Fruit fly (Drosophila melanogaster) whole organism, embryonic: Measurements from ENCODE around the gene CG5966.
A peak's percentile ranks its signal among the peaks of the same experiment; 100 is the strongest.

ENCODE experiments used
- BtbVII ChIP-seq: fragments of 200-800 bp; sonication (Bioruptor generic); optimal IDR thresholded peaks from 3 replicates; lab custom pipeline; 2017; ENCODE audit warnings: missing biosample characterization, mild to moderate bottlenecking, missing genetic modification characterization
- CG10267 ChIP-seq: fragments of 200-800 bp; sonication (Bioruptor generic); optimal IDR thresholded peaks from 2 replicates; lab custom pipeline; 2018; ENCODE audit warnings: missing biosample characterization, mild to moderate bottlenecking, missing genetic modification characterization, moderate library complexity
- CG10274 ChIP-seq: fragments of 200-800 bp; sonication (Bioruptor generic); optimal IDR thresholded peaks from 3 replicates; lab custom pipeline; 2017; ENCODE audit warnings: missing biosample characterization, mild to moderate bottlenecking, missing genetic modification characterization
- CG11723 ChIP-seq: fragments of 200-800 bp; sonication (Bioruptor generic); optimal IDR thresholded peaks from 2 replicates; lab custom pipeline; 2017; ENCODE audit warnings: missing biosample characterization, mild to moderate bottlenecking, missing genetic modification characterization
- CG13424 ChIP-seq: fragments of 200-800 bp; sonication (Bioruptor generic); optimal IDR thresholded peaks from 2 replicates; lab custom pipeline; 2019; ENCODE audit warnings: missing biosample characterization, mild to moderate bottlenecking, missing genetic modification characterization, moderate library complexity
- CG13624 ChIP-seq: fragments of 200-800 bp; sonication (Bioruptor generic); optimal IDR thresholded peaks from 2 replicates; lab custom pipeline; 2016; ENCODE audit warnings: missing biosample characterization, missing genetic modification characterization
- CG16815 ChIP-seq: fragments of 200-800 bp; sonication (Bioruptor generic); optimal IDR thresholded peaks from 3 replicates; lab custom pipeline; 2017; ENCODE audit warnings: missing biosample characterization, mild to moderate bottlenecking, missing genetic modification characterization
- CG16863 ChIP-seq: fragments of 200-800 bp; sonication (Bioruptor generic); optimal IDR thresholded peaks from 3 replicates; lab custom pipeline; 2016; ENCODE audit warnings: missing biosample characterization, missing genetic modification characterization
- CG18764 ChIP-seq: fragments of 200-800 bp; sonication (Bioruptor generic); optimal IDR thresholded peaks from 3 replicates; lab custom pipeline; 2016; ENCODE audit warnings: missing biosample characterization, missing genetic modification characterization
- CG2712 ChIP-seq: fragments of 200-800 bp; optimal IDR thresholded peaks from 3 replicates; lab custom pipeline; 2019; ENCODE audit warnings: missing biosample characterization, mild to moderate bottlenecking, missing genetic modification characterization, moderate library complexity
- CG2875 ChIP-seq: fragments of 200-800 bp; sonication (Bioruptor generic); optimal IDR thresholded peaks from 2 replicates; lab custom pipeline; 2017; ENCODE audit warnings: missing biosample characterization, mild to moderate bottlenecking, missing genetic modification characterization, missing genetic modification reagents
- CG30403 ChIP-seq: fragments of 200-800 bp; sonication (Bioruptor generic); optimal IDR thresholded peaks from 3 replicates; lab custom pipeline; 2016; ENCODE audit warnings: missing biosample characterization, missing genetic modification characterization
- CG31365 ChIP-seq: fragments of 200-800 bp; sonication (Bioruptor generic); optimal IDR thresholded peaks from 2 replicates; lab custom pipeline; 2018; ENCODE audit warnings: missing biosample characterization, mild to moderate bottlenecking, missing genetic modification characterization
- CG4854 ChIP-seq: fragments of 200-800 bp; sonication (Bioruptor generic); optimal IDR thresholded peaks from 2 replicates; lab custom pipeline; 2016; ENCODE audit warnings: missing biosample characterization, missing genetic modification characterization, inconsistent platforms
- CG7357 ChIP-seq: fragments of 200-800 bp; sonication (Bioruptor generic); IDR thresholded peaks from 3 replicates; pipeline ENCODE4 v1.3.6; 2022; ENCODE audit warnings: missing biosample characterization, missing genetic modification characterization
- CG7372 ChIP-seq: fragments of 200-800 bp; sonication (Bioruptor generic); IDR thresholded peaks from 2 replicates; pipeline ENCODE4 v1.3.6; 2022; ENCODE audit warnings: missing biosample characterization, missing genetic modification characterization
- CG7745 ChIP-seq: fragments of 200-800 bp; sonication (Bioruptor generic); optimal IDR thresholded peaks from 2 replicates; lab custom pipeline; 2018; ENCODE audit warnings: missing biosample characterization, mild to moderate bottlenecking, missing genetic modification characterization, moderate library complexity
- CG8089 ChIP-seq: fragments of 200-800 bp; sonication (Bioruptor generic); optimal IDR thresholded peaks from 3 replicates; lab custom pipeline; 2016; ENCODE audit warnings: missing biosample characterization, missing genetic modification characterization
- CG9727 ChIP-seq: fragments of 200-800 bp; sonication (Bioruptor generic); optimal IDR thresholded peaks from 3 replicates; lab custom pipeline; 2017; ENCODE audit warnings: missing biosample characterization, mild to moderate bottlenecking, missing genetic modification characterization
- CG9876 ChIP-seq: fragments of 200-800 bp; sonication (Bioruptor generic); optimal IDR thresholded peaks from 2 replicates; lab custom pipeline; 2016; ENCODE audit warnings: missing biosample characterization, missing genetic modification characterization
- ERR ChIP-seq: fragments of 200-800 bp; sonication (Bioruptor generic); optimal IDR thresholded peaks from 2 replicates; lab custom pipeline; 2016; ENCODE audit warnings: missing biosample characterization, missing genetic modification characterization
- Hr39 ChIP-seq: fragments of >200 bp; optimal IDR thresholded peaks from 2 replicates; lab custom pipeline; 2017
- Hr51 ChIP-seq, 2 experiments: fragments of 200-800 bp; sonication (Bioruptor generic); optimal IDR thresholded peaks; 2 replicates in 1 of 2; 3 replicates in 1 of 2; lab custom pipeline; 2016 to 2018; ENCODE audit warnings: missing biosample characterization in 2 of 2, missing genetic modification characterization in 2 of 2, mild to moderate bottlenecking in 1 of 2, moderate library complexity in 1 of 2
- Mrtf ChIP-seq: fragments of 200-800 bp; sonication (Bioruptor generic); IDR thresholded peaks from 3 replicates; pipeline ENCODE4 v1.3.6; 2022; ENCODE audit warnings: missing biosample characterization, missing genetic modification characterization
- Ravus ChIP-seq: fragments of 200-800 bp; sonication (Bioruptor generic); IDR thresholded peaks from 2 replicates; pipeline ENCODE4 v1.3.6; 2022; ENCODE audit warnings: missing biosample characterization, missing genetic modification characterization
- Scr ChIP-seq: fragments of 200-800 bp; sonication (Bioruptor generic); IDR thresholded peaks from 2 replicates; pipeline ENCODE4 v1.3.6; 2022; ENCODE audit warnings: missing biosample characterization, missing genetic modification characterization; ENCODE audit not compliant: partially characterized antibody
- Sox100B ChIP-seq: fragments of 200-800 bp; sonication (Bioruptor generic); optimal IDR thresholded peaks from 3 replicates; lab custom pipeline; 2018; ENCODE audit warnings: missing biosample characterization, mild to moderate bottlenecking, missing genetic modification characterization
- ara ChIP-seq: fragments of 200-800 bp; sonication (Bioruptor generic); IDR thresholded peaks from 2 replicates; pipeline ENCODE4 v1.3.6; 2022; ENCODE audit warnings: missing biosample characterization, missing genetic modification characterization
- caup ChIP-seq: fragments of 200-800 bp; sonication (Bioruptor generic); optimal IDR thresholded peaks from 3 replicates; lab custom pipeline; 2017; ENCODE audit warnings: missing biosample characterization, mild to moderate bottlenecking, missing genetic modification characterization, moderate library complexity; ENCODE audit not compliant: severe bottlenecking
- chinmo ChIP-seq: fragments of 200-800 bp; sonication (Bioruptor generic); IDR thresholded peaks from 4 replicates; pipeline ENCODE4 v1.3.6; 2022; ENCODE audit warnings: missing biosample characterization, missing genetic modification characterization; ENCODE audit not compliant: partially characterized antibody
- corto ChIP-seq: fragments of 200-800 bp; sonication (Bioruptor generic); optimal IDR thresholded peaks from 2 replicates; lab custom pipeline; 2016; ENCODE audit warnings: missing biosample characterization, mild to moderate bottlenecking, missing genetic modification characterization, moderate library complexity
- dimm ChIP-seq: fragments of 200-800 bp; sonication (Bioruptor generic); IDR thresholded peaks from 2 replicates; pipeline ENCODE4 v1.3.6; 2022; ENCODE audit warnings: missing biosample characterization, missing genetic modification characterization
- dysf ChIP-seq: fragments of 200-800 bp; sonication (Bioruptor generic); IDR thresholded peaks from 3 replicates; pipeline ENCODE4 v1.3.6; 2022; ENCODE audit warnings: missing biosample characterization, missing genetic modification characterization
- emc ChIP-seq: fragments of 200-800 bp; sonication (Bioruptor generic); optimal IDR thresholded peaks from 2 replicates; lab custom pipeline; 2016; ENCODE audit warnings: missing biosample characterization, missing genetic modification characterization
- gcm ChIP-seq: fragments of 200-800 bp; sonication (Bioruptor generic); optimal IDR thresholded peaks from 2 replicates; lab custom pipeline; 2019; ENCODE audit warnings: missing biosample characterization, mild to moderate bottlenecking, missing genetic modification characterization, moderate library complexity
- gt ChIP-seq: fragments of 200-800 bp; sonication (Bioruptor generic); IDR thresholded peaks from 2 replicates; pipeline ENCODE4 v1.3.6; 2022; ENCODE audit warnings: missing biosample characterization, missing genetic modification characterization
- hkb ChIP-seq, 2 experiments: fragments of 200-800 bp in 1 of 2; fragments of >200 bp in 1 of 2; sonication (Bioruptor generic) in 1 of 2; IDR thresholded peaks in 1 of 2; optimal IDR thresholded peaks in 1 of 2; 2 replicates each; pipeline versions ENCODE4 v1.3.6 to Lab custom; 2017 to 2022; ENCODE audit warnings: missing biosample characterization in 1 of 2, missing genetic modification characterization in 1 of 2
- jigr1 ChIP-seq: fragments of 200-800 bp; sonication (Bioruptor generic); IDR thresholded peaks from 3 replicates; pipeline ENCODE4 v1.3.6; 2022; ENCODE audit warnings: missing biosample characterization, missing genetic modification characterization
- kay ChIP-seq: fragments of 200-800 bp; sonication (Bioruptor generic); optimal IDR thresholded peaks from 2 replicates; lab custom pipeline; 2016; ENCODE audit warnings: missing biosample characterization, missing genetic modification characterization
- luna ChIP-seq: fragments of 200-800 bp; sonication (Bioruptor generic); optimal IDR thresholded peaks from 2 replicates; lab custom pipeline; 2016; ENCODE audit warnings: missing biosample characterization, missing genetic modification characterization
- pho ChIP-seq: fragments of 200-800 bp; sonication (Bioruptor generic); optimal IDR thresholded peaks from 2 replicates; lab custom pipeline; 2016; ENCODE audit warnings: missing biosample characterization, missing genetic modification characterization
- pzg ChIP-seq: fragments of 200-800 bp; sonication (Bioruptor generic); optimal IDR thresholded peaks from 3 replicates; lab custom pipeline; 2018; ENCODE audit warnings: missing biosample characterization, mild to moderate bottlenecking, missing genetic modification characterization, moderate library complexity
- ro ChIP-seq: fragments of 200-800 bp; sonication (Bioruptor generic); IDR thresholded peaks from 2 replicates; pipeline ENCODE4 v1.3.6; 2022; ENCODE audit warnings: missing biosample characterization, missing genetic modification characterization
- seq ChIP-seq: fragments of 200-800 bp; sonication (Bioruptor generic); IDR thresholded peaks from 2 replicates; pipeline ENCODE4 v1.3.6; 2022; ENCODE audit warnings: missing biosample characterization, missing genetic modification characterization
- sim ChIP-seq: fragments of 200-800 bp; sonication (Bioruptor generic); IDR thresholded peaks from 2 replicates; pipeline ENCODE4 v1.3.6; 2022; ENCODE audit warnings: missing biosample characterization, missing genetic modification characterization
- so ChIP-seq: fragments of 200-800 bp; sonication (Bioruptor generic); IDR thresholded peaks from 3 replicates; pipeline ENCODE4 v1.3.6; 2022; ENCODE audit warnings: missing biosample characterization, missing genetic modification characterization
- trh ChIP-seq: fragments of 200-800 bp; sonication (Bioruptor generic); optimal IDR thresholded peaks from 2 replicates; lab custom pipeline; 2016; ENCODE audit warnings: missing biosample characterization, missing genetic modification characterization
- tup ChIP-seq: fragments of 200-800 bp; sonication (Bioruptor generic); optimal IDR thresholded peaks from 2 replicates; lab custom pipeline; 2016; ENCODE audit warnings: missing biosample characterization, mild to moderate bottlenecking, missing genetic modification characterization, moderate library complexity
- unpg ChIP-seq: fragments of 200-800 bp; sonication (Bioruptor generic); optimal IDR thresholded peaks from 3 replicates; lab custom pipeline; 2018; ENCODE audit warnings: missing biosample characterization, mild to moderate bottlenecking, missing genetic modification characterization, moderate library complexity

CG5966 gene

dm6 chrX:5969860-5970665 is 18.5 kb upstream of the CG5966 start (continued):
- TF ChIP-seq tup: no peak
- TF ChIP-seq CG4854 (GFP tag; lab: Kevin White, UChicago): no peak
- peak; percentile 45 for TF ChIP-seq unpg
- no peak for TF ChIP-seq CG10274
- peak; percentile 14 for TF ChIP-seq CG10267 (tag; lab: Kevin White, UChicago)
- no peak for TF ChIP-seq BtbVII (GFP tag; lab: Kevin White, UChicago)
- TF ChIP-seq pho (GFP tag; lab: Kevin White, UChicago): peak; percentile 41
- no peak for TF ChIP-seq Scr (GFP tag; lab: Robert Waterston, UW)
- TF ChIP-seq hkb (optimal IDR thresholded peaks at IDR 0.05; lab: Kevin White, UChicago): no peak
- TF ChIP-seq hkb (GFP tag; IDR thresholded peaks at IDR 0.05; lab: Robert Waterston, UW): no peak; the same call in 1 of the 2 replicates
- no peak for TF ChIP-seq emc (GFP tag; lab: Kevin White, UChicago)
- TF ChIP-seq gt (GFP tag; lab: Robert Waterston, UW): no peak
- peak; percentile 12; the same call in 1 of the 3 replicates for TF ChIP-seq CG7357 (GFP tag; lab: Robert Waterston, UW)
- TF ChIP-seq luna: no peak
- TF ChIP-seq Hr39: no peak
- TF ChIP-seq Mrtf (GFP tag; lab: Robert Waterston, UW): 0 out of 3 replicates have a peak, but pooled peaks have one; percentile 4
- peak; percentile 6 for TF ChIP-seq caup (GFP tag; lab: Kevin White, UChicago)
- no peak for TF ChIP-seq Ravus (GFP tag; lab: Robert Waterston, UW)
- TF ChIP-seq CG16863 (GFP tag; lab: Kevin White, UChicago): peak; percentile 1
- no peak for TF ChIP-seq CG8089 (GFP tag; lab: Kevin White, UChicago)
- TF ChIP-seq ro: no peak
- peak; percentile 17 for TF ChIP-seq CG16815 (GFP tag; lab: Kevin White, UChicago)
- no peak for TF ChIP-seq pzg (GFP tag; lab: Kevin White, UChicago)
- TF ChIP-seq CG13424 (tag; lab: Kevin White, UChicago): peak; percentile 60
- no peak for TF ChIP-seq CG7745
- no peak for TF ChIP-seq CG9876 (GFP tag; lab: Kevin White, UChicago)
- TF ChIP-seq gcm (GFP tag; lab: Kevin White, UChicago): no peak
- no peak for TF ChIP-seq CG18764 (GFP tag; lab: Kevin White, UChicago)
- TF ChIP-seq jigr1 (GFP tag; lab: Robert Waterston, UW): no peak
- peak; percentile 57 for TF ChIP-seq dysf (GFP tag; lab: Robert Waterston, UW)
- peak; percentile 21; the same call in 1 of the 2 replicates for TF ChIP-seq sim (GFP tag; lab: Robert Waterston, UW)
- no peak for TF ChIP-seq CG31365 (tag; lab: Kevin White, UChicago)
- peak; percentile 49 for TF ChIP-seq CG30403 (GFP tag; lab: Kevin White, UChicago)
- peak; percentile 72 for TF ChIP-seq CG2712 (tag; lab: Kevin White, UChicago)
- TF ChIP-seq seq (GFP tag; lab: Robert Waterston, UW): no peak
- TF ChIP-seq kay: no peak
- TF ChIP-seq CG9727: peak; percentile 61
- TF ChIP-seq ara (GFP tag; lab: Robert Waterston, UW): peak; percentile 62
- no peak for TF ChIP-seq CG11723 (GFP tag; lab: Kevin White, UChicago)
- no peak for TF ChIP-seq dimm (GFP tag; lab: Robert Waterston, UW)
- peak in 1 of 2 experiments; percentile 59 for TF ChIP-seq Hr51 (GFP tag; optimal IDR thresholded peaks at IDR 0.05; lab: Kevin White, UChicago)
- TF ChIP-seq ERR (GFP tag; lab: Kevin White, UChicago): no peak
- no peak for TF ChIP-seq corto (GFP tag; lab: Kevin White, UChicago)
- TF ChIP-seq CG7372 (GFP tag; lab: Robert Waterston, UW): peak; percentile 6; the same call in 1 of the 2 replicates
- TF ChIP-seq so (GFP tag; lab: Robert Waterston, UW): 0 out of 3 replicates have a peak, but pooled peaks have one; percentile 9
- no peak for TF ChIP-seq CG2875 (GFP tag; lab: Kevin White, UChicago)
- no peak for TF ChIP-seq trh (GFP tag; lab: Kevin White, UChicago)
- no peak for TF ChIP-seq chinmo
- TF ChIP-seq CG13624: no peak
- peak; percentile 40 for TF ChIP-seq Sox100B (GFP tag; lab: Kevin White, UChicago)
